Worm (Caenorhabditis elegans) whole organism, L2 larva: Measurements from ENCODE around the gene nmy-3.

ENCODE experiments used
- C34F6.9 ChIP-seq: fragments of 150-350 bp; optimal IDR thresholded peaks from 2 replicates; lab custom pipeline; 2014; ENCODE audit warnings: missing biosample characterization, missing genetic modification characterization
- F13H6.1 ChIP-seq: sonication (generic microtip); optimal IDR thresholded peaks from 2 replicates; lab custom pipeline; 2016; ENCODE audit warnings: missing genetic modification characterization, missing compliant biosample characterization
- R02D3.7 ChIP-seq: fragments of 150-350 bp; optimal IDR thresholded peaks from 2 replicates; lab custom pipeline; 2014; ENCODE audit warnings: missing biosample characterization, missing genetic modification characterization
- Y55F3AM.14 ChIP-seq: fragments of 200-800 bp; sonication (Bioruptor generic); optimal IDR thresholded peaks from 2 replicates; lab custom pipeline; 2018; ENCODE audit warnings: mild to moderate bottlenecking, missing genetic modification characterization, missing compliant biosample characterization
- ZK546.5 ChIP-seq: sonication (generic microtip); optimal IDR thresholded peaks from 2 replicates; lab custom pipeline; 2017; ENCODE audit warnings: missing biosample characterization, missing genetic modification characterization
- alr-1 ChIP-seq: fragments of 150-350 bp; optimal IDR thresholded peaks from 2 replicates; lab custom pipeline; 2014; ENCODE audit warnings: missing biosample characterization, missing genetic modification characterization
- aly-2 ChIP-seq: fragments of 150-350 bp; optimal IDR thresholded peaks from 2 replicates; lab custom pipeline; 2014; ENCODE audit warnings: missing biosample characterization, missing genetic modification characterization
- ceh-16 ChIP-seq: fragments of 150-350 bp; optimal IDR thresholded peaks from 2 replicates; lab custom pipeline; 2014; ENCODE audit warnings: missing biosample characterization, missing genetic modification characterization
- ceh-82 ChIP-seq: fragments of 150-350 bp; optimal IDR thresholded peaks from 2 replicates; lab custom pipeline; 2014; ENCODE audit warnings: missing biosample characterization, missing genetic modification characterization
- crh-2 ChIP-seq: sonication (generic microtip); optimal IDR thresholded peaks from 2 replicates; lab custom pipeline; 2017; ENCODE audit warnings: missing biosample characterization, missing genetic modification characterization
- dmd-4 ChIP-seq: sonication (generic microtip); optimal IDR thresholded peaks from 2 replicates; lab custom pipeline; 2017; ENCODE audit warnings: missing biosample characterization, missing genetic modification characterization
- elt-3 ChIP-seq: sonication (generic microtip); optimal IDR thresholded peaks from 2 replicates; lab custom pipeline; 2017; ENCODE audit warnings: missing biosample characterization, missing genetic modification characterization
- fos-1 ChIP-seq: fragments of 150-350 bp; optimal IDR thresholded peaks from 2 replicates; lab custom pipeline; 2014; ENCODE audit warnings: missing biosample characterization, missing genetic modification characterization
- gmeb-1 ChIP-seq: fragments of 150-350 bp; optimal IDR thresholded peaks from 2 replicates; lab custom pipeline; 2014; ENCODE audit warnings: missing biosample characterization, missing genetic modification characterization
- lin-39 ChIP-seq: fragments of 150-350 bp; optimal IDR thresholded peaks from 2 replicates; lab custom pipeline; 2014; ENCODE audit warnings: missing biosample characterization, missing genetic modification reagents, missing genetic modification characterization
- mbf-1 ChIP-seq: sonication (generic microtip); optimal IDR thresholded peaks from 2 replicates; lab custom pipeline; 2017; ENCODE audit warnings: missing biosample characterization, missing genetic modification characterization
- mdl-1 ChIP-seq, 2 experiments: fragments of 150-350 bp in 1 of 2; sonication (generic microtip) in 1 of 2; optimal IDR thresholded peaks; 2 replicates each; lab custom pipeline; 2017; ENCODE audit warnings: missing biosample characterization in 2 of 2, missing genetic modification characterization in 2 of 2
- nhr-10 ChIP-seq: sonication (generic microtip); optimal IDR thresholded peaks from 2 replicates; lab custom pipeline; 2017; ENCODE audit warnings: missing biosample characterization, missing genetic modification characterization
- nhr-129 ChIP-seq: fragments of 150-350 bp; optimal IDR thresholded peaks from 2 replicates; lab custom pipeline; 2014; ENCODE audit warnings: missing biosample characterization, missing genetic modification characterization
- nhr-21 ChIP-seq: fragments of 150-350 bp; optimal IDR thresholded peaks from 2 replicates; lab custom pipeline; 2014; ENCODE audit warnings: missing biosample characterization, missing genetic modification characterization
- nhr-237 ChIP-seq: fragments of 150-350 bp; optimal IDR thresholded peaks from 2 replicates; lab custom pipeline; 2014; ENCODE audit warnings: missing biosample characterization, missing genetic modification characterization
- nhr-25 ChIP-seq: fragments of 150-350 bp; sonication (generic microtip); optimal IDR thresholded peaks from 3 replicates; lab custom pipeline; 2014; ENCODE audit warnings: missing biosample characterization, missing genetic modification characterization
- nhr-6 ChIP-seq: fragments of 150-350 bp; optimal IDR thresholded peaks from 2 replicates; lab custom pipeline; 2014; ENCODE audit warnings: missing biosample characterization, missing genetic modification characterization
- nhr-77 ChIP-seq: fragments of 150-350 bp; optimal IDR thresholded peaks from 2 replicates; lab custom pipeline; 2014; ENCODE audit warnings: missing biosample characterization, missing genetic modification characterization
- skn-1 ChIP-seq: sonication (generic microtip); optimal IDR thresholded peaks from 2 replicates; lab custom pipeline; 2017; ENCODE audit warnings: missing biosample characterization, missing genetic modification characterization
- sma-3 ChIP-seq: sonication (generic microtip); optimal IDR thresholded peaks from 2 replicates; lab custom pipeline; 2016; ENCODE audit warnings: missing genetic modification reagents, missing genetic modification characterization, missing compliant biosample characterization
- sma-9 ChIP-seq, 2 experiments: fragments of 150-350 bp in 1 of 2; sonication (generic microtip) in 1 of 2; optimal IDR thresholded peaks; 2 replicates each; lab custom pipeline; 2014 to 2016; ENCODE audit warnings: missing genetic modification characterization in 2 of 2, mild to moderate bottlenecking in 1 of 2, missing biosample characterization in 1 of 2, missing compliant biosample characterization in 1 of 2, missing genetic modification reagents in 1 of 2, moderate library complexity in 1 of 2
- snpc-4 ChIP-seq: fragments of 150-350 bp; optimal IDR thresholded peaks from 2 replicates; lab custom pipeline; 2014; ENCODE audit warnings: missing biosample characterization, missing genetic modification characterization
- unc-62 ChIP-seq: fragments of 150-350 bp; optimal IDR thresholded peaks from 2 replicates; lab custom pipeline; 2014; ENCODE audit warnings: missing biosample characterization, missing genetic modification reagents, missing genetic modification characterization
- zag-1 ChIP-seq: fragments of 150-350 bp; optimal IDR thresholded peaks from 2 replicates; lab custom pipeline; 2014; ENCODE audit warnings: missing biosample characterization, missing genetic modification characterization
- ztf-1 ChIP-seq: fragments of 200-800 bp; sonication (Bioruptor generic); conservative IDR thresholded peaks from 2 replicates; pipeline ENCODE4 v1.3.6; 2022; ENCODE audit warnings: missing genetic modification characterization, missing compliant biosample characterization
- ztf-11 ChIP-seq: sonication (generic microtip); optimal IDR thresholded peaks from 2 replicates; lab custom pipeline; 2017; ENCODE audit warnings: missing biosample characterization, missing genetic modification characterization
- ztf-4 ChIP-seq: fragments of 150-350 bp; optimal IDR thresholded peaks from 2 replicates; lab custom pipeline; 2014; ENCODE audit warnings: missing biosample characterization, missing genetic modification characterization

Gene nmy-3

DNA sequence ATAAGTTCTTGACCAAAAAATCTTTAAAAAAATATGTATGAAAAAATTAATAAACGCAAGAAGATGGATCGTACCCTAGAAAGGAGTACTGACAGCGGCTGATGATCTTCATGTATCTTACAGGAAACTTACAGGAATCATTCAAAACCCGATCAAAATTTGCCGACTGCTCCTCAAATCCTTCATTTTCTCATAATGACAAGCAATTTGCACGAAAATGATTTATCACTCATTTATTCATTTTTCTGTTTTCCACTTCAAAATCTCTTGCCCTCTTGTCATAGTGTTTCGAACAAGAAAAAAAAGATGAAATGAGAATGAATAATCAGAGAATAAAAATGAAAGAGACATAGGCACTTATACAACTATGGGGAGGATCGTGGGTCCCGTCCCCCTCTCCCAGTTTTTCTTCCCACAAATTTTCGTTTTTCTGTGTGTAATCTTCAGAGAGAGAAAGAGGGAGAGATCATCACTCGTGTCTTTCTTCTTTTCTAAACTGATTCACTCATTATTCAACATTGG lies at the start of gene nmy-3:
TSS of gene nmy-3 (plus strand) at position 472 of the 522 bp plus-strand sequence.
- TF ChIP-seq mbf-1 (tag; lab: Kevin White, UChicago) = no peak
- TF ChIP-seq lin-39 (tag; lab: Kevin White, UChicago) = no peak
- no peak for TF ChIP-seq alr-1 (tag; lab: Kevin White, UChicago)
- TF ChIP-seq, all 48 proteins: peak for 0

- TF ChIP-seq C34F6.9 (no peak), snpc-4 (tag; lab: Kevin White, UChicago) (no peak), ceh-16 (tag; lab: Kevin White, UChicago) (no peak), ZK546.5 (tag; lab: Kevin White, UChicago) (no peak), elt-3 (tag; lab: Kevin White, UChicago) (no peak), nhr-77 (tag; lab: Kevin White, UChicago) (no peak), ztf-4 (tag; lab: Kevin White, UChicago) (no peak), nhr-237 (tag; lab: Kevin White, UChicago) (no peak), lin-39 (tag; lab: Kevin White, UChicago) (no peak), aly-2 (no peak), ceh-82 (tag; lab: Kevin White, UChicago) (no peak), zag-1 (tag; lab: Kevin White, UChicago) (no peak), nhr-10 (tag; lab: Kevin White, UChicago) (no peak), skn-1 (tag; lab: Kevin White, UChicago) (no peak), ztf-11 (tag; lab: Kevin White, UChicago) (no peak), unc-62 (no peak), mdl-1 (tag; optimal IDR thresholded peaks at IDR 0.05; lab: Kevin White, UChicago) (no peak), R02D3.7 (tag; lab: Kevin White, UChicago) (no peak), dmd-4 (tag; lab: Kevin White, UChicago) (no peak), ztf-1 (GFP tag; lab: Robert Waterston, UW) (no peak)
- TF ChIP-seq, all 48 proteins: peak for 0
Measured at ce11 chrIV:9224825-9225224, 49.5 kb upstream of the nmy-3 start, which contains the start of gene C46C2.3. TSS of gene C46C2.3 (plus strand) at chrIV:9225125.

DNA sequence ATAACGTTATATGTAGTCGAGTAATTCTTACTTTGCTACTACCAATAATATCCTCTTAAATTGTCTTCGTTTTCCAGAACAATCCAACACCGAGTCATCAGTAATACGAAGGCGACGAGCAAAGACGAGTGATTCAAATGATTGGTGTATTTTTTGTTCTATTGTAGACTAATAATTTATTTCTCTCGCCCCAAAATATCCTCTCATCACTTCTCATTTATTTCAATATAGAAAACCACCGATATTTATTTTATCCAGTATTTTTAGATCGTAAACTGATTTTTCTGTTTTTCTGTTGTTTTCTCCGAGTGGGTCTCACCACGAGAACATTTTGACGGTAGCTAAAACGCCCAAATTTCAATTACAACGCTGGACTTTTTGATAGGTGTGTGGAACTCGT lies 46.6 kb upstream of the nmy-3 start:
- TF ChIP-seq dmd-4 (tag; lab: Kevin White, UChicago) (no peak), nhr-21 (tag; lab: Kevin White, UChicago) (no peak), nhr-10 (tag; lab: Kevin White, UChicago) (no peak), ztf-11 (tag; lab: Kevin White, UChicago) (no peak), nhr-237 (tag; lab: Kevin White, UChicago) (no peak)

DNA sequence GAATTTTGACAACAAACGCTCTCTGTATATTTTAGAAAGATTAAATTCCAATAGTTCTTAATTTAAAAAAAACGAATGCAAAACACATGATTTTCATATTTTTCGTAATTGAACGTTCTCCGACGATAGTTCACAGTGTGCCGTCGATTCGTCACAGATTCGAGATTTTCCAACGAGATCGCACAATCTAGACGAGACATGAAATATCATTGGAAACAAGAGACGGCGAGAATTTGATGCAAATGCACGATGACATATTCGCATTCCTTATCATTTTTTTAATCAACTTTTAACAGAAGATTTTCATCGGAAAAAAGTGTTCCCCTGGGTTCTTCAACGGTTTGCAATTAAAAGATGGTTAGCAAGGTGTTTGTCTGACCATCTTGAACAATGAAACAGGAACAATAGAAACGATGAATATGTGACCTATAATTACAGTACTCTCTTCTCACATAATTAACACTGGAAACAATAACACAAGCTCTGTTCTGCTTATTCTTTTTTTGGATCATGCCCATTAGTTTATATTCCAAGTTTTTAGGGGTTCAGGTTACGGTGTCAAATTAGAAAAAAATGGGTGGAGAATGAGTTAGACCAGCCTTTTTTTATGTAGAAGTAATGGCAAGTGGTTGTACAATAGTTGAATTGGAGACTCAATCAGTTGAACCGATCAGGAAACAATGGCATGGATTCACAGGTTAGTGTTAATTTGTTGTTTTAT lies 41.7 kb upstream of the nmy-3 start, which contains the start of gene Y11D7A.3:
TSS of gene Y11D7A.3 (plus strand) at position 671 of the 721 bp plus-strand sequence.
- TF ChIP-seq sma-9 (GFP tag; optimal IDR thresholded peaks at IDR 0.05; lab: Kevin White, UChicago) (peak; percentile 43), sma-9 (tag; optimal IDR thresholded peaks at IDR 0.05; lab: Kevin White, UChicago) (no peak), gmeb-1 (tag; lab: Kevin White, UChicago) (no peak)

- TF ChIP-seq fos-1 (tag; lab: Kevin White, UChicago) (no peak), crh-2 (tag; lab: Kevin White, UChicago) (no peak), mdl-1 (tag; optimal IDR thresholded peaks at IDR 0.05; lab: Kevin White, UChicago) (no peak), skn-1 (tag; lab: Kevin White, UChicago) (no peak), ztf-11 (tag; lab: Kevin White, UChicago) (no peak), F13H6.1 (tag; lab: Kevin White, UChicago) (no peak), C34F6.9 (no peak)
Measured at ce11 chrIV:9239151-9239550, 35.1 kb upstream of the nmy-3 start.

DNA sequence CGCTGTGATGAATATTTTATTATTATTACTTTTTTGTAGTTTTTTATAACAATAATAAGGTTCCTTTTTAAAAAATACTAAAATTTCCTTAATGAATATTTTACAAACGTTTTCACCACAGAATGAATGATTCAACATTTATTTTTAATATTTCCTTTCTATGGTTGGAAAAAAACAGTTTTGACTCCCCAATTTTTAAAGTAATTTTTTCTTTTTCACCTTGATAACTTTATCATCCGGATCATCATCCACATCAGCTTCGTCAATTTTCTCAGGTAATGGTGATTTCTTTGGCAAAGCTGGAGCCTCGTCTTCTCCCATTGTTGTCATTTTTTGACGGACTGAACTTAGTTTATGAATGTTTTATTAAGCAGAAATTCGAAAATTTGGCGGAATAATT lies 30.6 kb upstream of the nmy-3 start, which contains the start of gene rab-28:
TSS of gene rab-28 (minus strand) at position 343 of the 400 bp plus-strand sequence.
- TF ChIP-seq sma-3 (no peak), nhr-6 (tag; lab: Kevin White, UChicago) (no peak), crh-2 (tag; lab: Kevin White, UChicago) (no peak), Y55F3AM.14 (GFP tag; lab: Kevin White, UChicago) (no peak), zag-1 (tag; lab: Kevin White, UChicago) (no peak), nhr-129 (no peak), nhr-25 (tag; lab: Kevin White, UChicago) (no peak), C34F6.9 (no peak), dmd-4 (tag; lab: Kevin White, UChicago) (no peak), sma-9 (GFP tag; optimal IDR thresholded peaks at IDR 0.05; lab: Kevin White, UChicago) (no peak), sma-9 (tag; optimal IDR thresholded peaks at IDR 0.05; lab: Kevin White, UChicago) (no peak), F13H6.1 (tag; lab: Kevin White, UChicago) (no peak), nhr-21 (tag; lab: Kevin White, UChicago) (no peak), alr-1 (tag; lab: Kevin White, UChicago) (no peak), ztf-4 (tag; lab: Kevin White, UChicago) (no peak)
